Worm (Caenorhabditis elegans) whole organism, L3 larva: Measurements from ENCODE around the gene picc-1.

Experiments used
- snpc-4 ChIP-seq: fragments of 150-350 bp; optimal IDR thresholded peaks from 2 replicates; lab custom pipeline; 2014; ENCODE audit warnings: missing biosample characterization, missing genetic modification characterization
- tbx-2 ChIP-seq: sonication (generic microtip); optimal IDR thresholded peaks from 2 replicates; lab custom pipeline; 2016; ENCODE audit warnings: mild to moderate bottlenecking, missing genetic modification characterization, missing compliant biosample characterization

ce11 chrV:6053188-6053687, 34.4 kb downstream of the picc-1 start, which contains the start of gene seip-1:
- TF ChIP-seq snpc-4 (tag; lab: Kevin White, UChicago) (peak; percentile 82), tbx-2 (peak; percentile 27)
